Worm (Caenorhabditis elegans): Measurements from ENCODE around the gene kin-19.

- no peak for TF ChIP-seq Y48G9A.11 (GFP tag; IDR thresholded peaks at IDR 0.05)
- TF ChIP-seq fkh-10 (GFP tag; optimal IDR thresholded peaks at IDR 0.05): no peak
- no peak for TF ChIP-seq hif-1 (tag; optimal IDR thresholded peaks at IDR 0.05)
Measured at ce11 chrIII:4070239-4070638, 16.2 kb downstream of the kin-19 start.

Data from whole organism, L4 larva.